Worm (Caenorhabditis elegans): ENCODE measurements around the gene lys-1.

Gene lys-1

ce11 chrV:10277579-10277978 is at the start of gene lys-1:
lys-1 (plus strand) TSS chrV:10277904.
- TF ChIP-seq tbx-11 (GFP tag; IDR thresholded peaks at IDR 0.05) (no peak), ama-1 (optimal IDR thresholded peaks at IDR 0.05) (no peak), ets-7 (tag; optimal IDR thresholded peaks at IDR 0.05) (no peak), flt-1 (GFP tag; IDR thresholded peaks at IDR 0.05) (no peak), aly-1 (tag; optimal IDR thresholded peaks at IDR 0.05) (no peak), hmbx-1 (tag; optimal IDR thresholded peaks at IDR 0.05) (no peak), ceh-36 (tag; optimal IDR thresholded peaks at IDR 0.05) (no peak), scrt-1 (GFP tag; IDR thresholded peaks at IDR 0.05) (no peak), sea-1 (GFP tag; conservative IDR thresholded peaks at IDR 0.05) (no peak), B0310.2 (tag; optimal IDR thresholded peaks at IDR 0.05) (no peak), F13C5.2 (tag; optimal IDR thresholded peaks at IDR 0.05) (no peak), hnd-1 (tag; optimal IDR thresholded peaks at IDR 0.05) (no peak), hmg-4 (GFP tag; optimal IDR thresholded peaks at IDR 0.05) (no peak), pes-1 (GFP tag; IDR thresholded peaks at IDR 0.05) (no peak), tbx-37 (GFP tag; conservative IDR thresholded peaks at IDR 0.05) (no peak), ceh-13 (GFP tag; optimal IDR thresholded peaks at IDR 0.05) (no peak)

ce11 chrV:10228360-10228759 is 49.3 kb upstream of the lys-1 start, which contains the start of gene fipr-4:
fipr-4 (minus strand) TSS chrV:10228460.
- no peak for TF ChIP-seq B0310.2 (tag; optimal IDR thresholded peaks at IDR 0.05)
- TF ChIP-seq tbx-37 (GFP tag; conservative IDR thresholded peaks at IDR 0.05) = no peak
- TF ChIP-seq flt-1 (GFP tag; IDR thresholded peaks at IDR 0.05) = no peak
- TF ChIP-seq ceh-13 (GFP tag; optimal IDR thresholded peaks at IDR 0.05) = no peak
- no peak for TF ChIP-seq tbx-11 (GFP tag; IDR thresholded peaks at IDR 0.05)
- TF ChIP-seq ceh-36 (tag; optimal IDR thresholded peaks at IDR 0.05) = no peak
- no peak for TF ChIP-seq pes-1 (GFP tag; IDR thresholded peaks at IDR 0.05)
- TF ChIP-seq scrt-1 (GFP tag; IDR thresholded peaks at IDR 0.05) = no peak
- no peak for TF ChIP-seq sea-1 (GFP tag; conservative IDR thresholded peaks at IDR 0.05)
- TF ChIP-seq hnd-1 (tag; optimal IDR thresholded peaks at IDR 0.05) = no peak
- TF ChIP-seq aly-1 (tag; optimal IDR thresholded peaks at IDR 0.05) = no peak
- no peak for TF ChIP-seq F13C5.2 (tag; optimal IDR thresholded peaks at IDR 0.05)
- no peak for TF ChIP-seq tra-4 (tag; optimal IDR thresholded peaks at IDR 0.05)
- TF ChIP-seq hmg-4 (GFP tag; optimal IDR thresholded peaks at IDR 0.05) = no peak
- no peak for TF ChIP-seq ets-7 (tag; optimal IDR thresholded peaks at IDR 0.05)
- TF ChIP-seq ama-1 (optimal IDR thresholded peaks at IDR 0.05) = no peak

- no peak for TF ChIP-seq B0310.2 (tag; optimal IDR thresholded peaks at IDR 0.05)
- no peak for TF ChIP-seq ceh-13 (GFP tag; optimal IDR thresholded peaks at IDR 0.05)
- no peak for TF ChIP-seq hmbx-1 (tag; optimal IDR thresholded peaks at IDR 0.05)
- no peak for TF ChIP-seq ets-7 (tag; optimal IDR thresholded peaks at IDR 0.05)
- no peak for TF ChIP-seq flt-1 (GFP tag; IDR thresholded peaks at IDR 0.05)
These were observed 48.4 kb upstream of the lys-1 start, which contains the start of the genes pyt-1 and fipr-7 for ce11 chrV:10229222-10229879. pyt-1 (minus strand) TSS chrV:10229322. fipr-7 (plus strand) TSS chrV:10229829.

ce11 chrV:10230932-10231331 is 46.8 kb upstream of the lys-1 start, which contains the start of gene fipr-6:
fipr-6 (plus strand) TSS chrV:10231232.
- TF ChIP-seq sea-1 (GFP tag; conservative IDR thresholded peaks at IDR 0.05) = no peak
- TF ChIP-seq B0310.2 (tag; optimal IDR thresholded peaks at IDR 0.05) = no peak
- TF ChIP-seq ceh-36 (tag; optimal IDR thresholded peaks at IDR 0.05) = no peak
- no peak for TF ChIP-seq tbx-37 (GFP tag; conservative IDR thresholded peaks at IDR 0.05)
- no peak for TF ChIP-seq F13C5.2 (tag; optimal IDR thresholded peaks at IDR 0.05)
- no peak for TF ChIP-seq scrt-1 (GFP tag; IDR thresholded peaks at IDR 0.05)
- no peak for TF ChIP-seq aly-1 (tag; optimal IDR thresholded peaks at IDR 0.05)

- TF ChIP-seq pes-1 (GFP tag; IDR thresholded peaks at IDR 0.05) (no peak), tra-4 (tag; optimal IDR thresholded peaks at IDR 0.05) (no peak), ceh-36 (tag; optimal IDR thresholded peaks at IDR 0.05) (no peak), flt-1 (GFP tag; IDR thresholded peaks at IDR 0.05) (no peak), F13C5.2 (tag; optimal IDR thresholded peaks at IDR 0.05) (no peak), tbx-37 (GFP tag; conservative IDR thresholded peaks at IDR 0.05) (no peak), ama-1 (optimal IDR thresholded peaks at IDR 0.05) (no peak), ceh-13 (GFP tag; optimal IDR thresholded peaks at IDR 0.05) (no peak), hnd-1 (tag; optimal IDR thresholded peaks at IDR 0.05) (no peak)
These were observed 44.4 kb upstream of the lys-1 start, which contains the start of gene str-182 for ce11 chrV:10233330-10233729. str-182 (minus strand) TSS chrV:10233430.

- TF ChIP-seq pes-1 (GFP tag; IDR thresholded peaks at IDR 0.05) (no peak), F13C5.2 (tag; optimal IDR thresholded peaks at IDR 0.05) (no peak), ceh-36 (tag; optimal IDR thresholded peaks at IDR 0.05) (no peak), tbx-11 (GFP tag; IDR thresholded peaks at IDR 0.05) (no peak), flt-1 (GFP tag; IDR thresholded peaks at IDR 0.05) (no peak), hmg-4 (GFP tag; optimal IDR thresholded peaks at IDR 0.05) (no peak), hmbx-1 (tag; optimal IDR thresholded peaks at IDR 0.05) (no peak), B0310.2 (tag; optimal IDR thresholded peaks at IDR 0.05) (no peak), ceh-13 (GFP tag; optimal IDR thresholded peaks at IDR 0.05) (no peak), tra-4 (tag; optimal IDR thresholded peaks at IDR 0.05) (no peak)
These were observed 40.5 kb upstream of the lys-1 start for ce11 chrV:10237171-10237570.

- no peak for TF ChIP-seq B0310.2 (tag; optimal IDR thresholded peaks at IDR 0.05)
- TF ChIP-seq pes-1 (GFP tag; IDR thresholded peaks at IDR 0.05) = no peak
- TF ChIP-seq scrt-1 (GFP tag; IDR thresholded peaks at IDR 0.05) = no peak
- no peak for TF ChIP-seq ceh-13 (GFP tag; optimal IDR thresholded peaks at IDR 0.05)
- TF ChIP-seq hnd-1 (tag; optimal IDR thresholded peaks at IDR 0.05) = no peak
- TF ChIP-seq ceh-36 (tag; optimal IDR thresholded peaks at IDR 0.05) = no peak
- no peak for TF ChIP-seq tbx-37 (GFP tag; conservative IDR thresholded peaks at IDR 0.05)
- no peak for TF ChIP-seq F13C5.2 (tag; optimal IDR thresholded peaks at IDR 0.05)
- no peak for TF ChIP-seq hmg-4 (GFP tag; optimal IDR thresholded peaks at IDR 0.05)
These were observed 39.7 kb upstream of the lys-1 start for ce11 chrV:10237959-10238444.

All from whole organism, early embryonic.